Worm (Caenorhabditis elegans): ENCODE results near the gene nlp-36.

DNA sequence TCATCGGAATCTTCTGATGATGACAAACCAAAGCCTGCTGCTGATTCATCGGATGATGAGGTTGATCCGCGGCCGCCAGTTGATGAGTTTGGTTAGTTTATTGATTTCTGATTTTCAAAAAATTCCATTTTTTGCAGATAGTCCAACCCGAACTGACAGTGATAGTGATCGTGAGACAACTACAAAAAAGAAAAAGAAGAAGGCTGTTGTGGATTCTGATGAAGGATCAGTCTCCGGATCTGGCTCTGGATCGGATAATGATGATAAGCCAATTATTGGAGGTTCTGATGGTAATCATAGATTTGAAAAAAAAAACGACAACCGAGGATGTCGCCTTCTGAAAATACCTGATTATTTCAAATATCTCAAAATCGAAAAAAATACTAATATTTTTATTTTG lies 7.6 kb downstream of the nlp-36 start:
- no peak for TF ChIP-seq unc-39 (tag; optimal IDR thresholded peaks at IDR 0.05)
- no peak for TF ChIP-seq mab-5 (tag; optimal IDR thresholded peaks at IDR 0.05)
- TF ChIP-seq pha-4 (tag; optimal IDR thresholded peaks at IDR 0.05), result no peak
- TF ChIP-seq nhr-12 (tag; optimal IDR thresholded peaks at IDR 0.05), result no peak
- no peak for TF ChIP-seq nhr-28 (tag; optimal IDR thresholded peaks at IDR 0.05)
- no peak for TF ChIP-seq ces-1 (GFP tag; optimal IDR thresholded peaks at IDR 0.05)
- TF ChIP-seq mls-2 (tag; optimal IDR thresholded peaks at IDR 0.05), result no peak
- TF ChIP-seq nhr-76 (tag; optimal IDR thresholded peaks at IDR 0.05), result no peak
- no peak for TF ChIP-seq lin-13 (tag; optimal IDR thresholded peaks at IDR 0.05)
- no peak for TF ChIP-seq blmp-1 (tag; optimal IDR thresholded peaks at IDR 0.05)
- TF ChIP-seq lsy-2 (tag; optimal IDR thresholded peaks at IDR 0.05), result no peak
- TF ChIP-seq flh-1 (GFP tag; optimal IDR thresholded peaks at IDR 0.05), result no peak
- TF ChIP-seq M03D4.4 (tag; optimal IDR thresholded peaks at IDR 0.05), result no peak

All from whole organism, mixed stage, embryonic.